Worm (Caenorhabditis elegans): ENCODE data around the gene K07F5.17.

DNA sequence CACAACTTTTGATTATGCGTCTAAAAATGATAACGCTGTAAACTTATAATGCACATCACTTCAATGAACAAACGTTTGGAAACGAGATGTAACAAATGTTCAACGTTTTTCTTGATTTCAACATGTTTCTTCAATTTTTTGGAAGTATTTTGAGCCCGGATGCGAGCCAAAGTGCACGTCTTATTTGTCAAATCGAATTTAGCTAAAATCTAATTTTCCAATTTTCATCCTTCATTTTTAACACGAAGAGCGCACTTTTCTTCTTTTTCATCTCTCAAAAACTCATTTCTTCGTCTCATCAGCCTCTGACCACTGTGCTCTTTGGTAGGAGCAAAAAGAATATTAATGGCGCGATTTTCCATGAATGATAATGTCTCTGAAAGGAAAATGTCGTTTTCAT, 43.9 kb upstream of the K07F5.17 start:
- TF ChIP-seq nhr-25 (tag; optimal IDR thresholded peaks at IDR 0.05; ENCODE audit: borderline replicate concordance, insufficient read depth) (no peak), sdz-12 (GFP tag; optimal IDR thresholded peaks at IDR 0.05) (no peak), Y5F2A.4 (GFP tag; optimal IDR thresholded peaks at IDR 0.05) (no peak), nhr-48 (tag; optimal IDR thresholded peaks at IDR 0.05) (no peak), lsy-2 (tag; optimal IDR thresholded peaks at IDR 0.05) (no peak), nhr-28 (tag; optimal IDR thresholded peaks at IDR 0.05) (no peak)

Data from whole organism, L4 larva.